Worm (Caenorhabditis elegans): Measurements from ENCODE around the gene Y54G2A.11.

ce11 chrIV:2738466-2738865 lies 33.1 kb downstream of the Y54G2A.11 start:
- TF ChIP-seq skn-1 (tag; optimal IDR thresholded peaks at IDR 0.05) (no peak), nhr-77 (tag; optimal IDR thresholded peaks at IDR 0.05) (no peak), zag-1 (tag; optimal IDR thresholded peaks at IDR 0.05) (no peak), hmg-1.1 (GFP tag; IDR thresholded peaks at IDR 0.05) (no peak), daf-8 (GFP tag; IDR thresholded peaks at IDR 0.05) (no peak), pqm-1 (tag; optimal IDR thresholded peaks at IDR 0.05) (no peak), attf-4 (tag; optimal IDR thresholded peaks at IDR 0.05) (no peak), nhr-11 (tag; optimal IDR thresholded peaks at IDR 0.05) (no peak), egl-27 (tag; optimal IDR thresholded peaks at IDR 0.05) (no peak)
